Fruit fly (Drosophila melanogaster) whole organism, embryonic: ENCODE data around the gene ash1.
A peak's percentile ranks its signal among the peaks of the same experiment; 100 is the strongest.

Source experiments
- ATbp ChIP-seq: fragments of 200-800 bp; sonication (Bioruptor generic); optimal IDR thresholded peaks from 2 replicates; lab custom pipeline; 2017; ENCODE audit warnings: missing biosample characterization, mild to moderate bottlenecking, missing genetic modification characterization, missing genetic modification reagents
- Antp ChIP-seq: fragments of 200-800 bp; sonication (Bioruptor generic); optimal IDR thresholded peaks from 3 replicates; lab custom pipeline; 2016; ENCODE audit warnings: missing biosample characterization, missing genetic modification characterization
- Bdp1 ChIP-seq: fragments of 200-800 bp; sonication (Bioruptor generic); optimal IDR thresholded peaks from 3 replicates; lab custom pipeline; 2016; ENCODE audit warnings: missing biosample characterization, missing genetic modification characterization
- C15 ChIP-seq: fragments of 200-800 bp; sonication (Bioruptor generic); IDR thresholded peaks from 3 replicates; pipeline ENCODE4 v1.3.6; 2022; ENCODE audit warnings: missing biosample characterization, missing genetic modification characterization
- CG10959 ChIP-seq: fragments of 200-800 bp; sonication (Bioruptor generic); IDR thresholded peaks from 2 replicates; pipeline ENCODE4 v1.3.6; 2022; ENCODE audit warnings: missing biosample characterization, missing genetic modification characterization
- CG10979 ChIP-seq: fragments of 200-800 bp; sonication (Bioruptor generic); optimal IDR thresholded peaks from 2 replicates; lab custom pipeline; 2018; ENCODE audit warnings: missing biosample characterization, mild to moderate bottlenecking, missing genetic modification characterization, moderate library complexity
- CG12104 ChIP-seq: fragments of 200-800 bp; sonication (Bioruptor generic); optimal IDR thresholded peaks from 3 replicates; lab custom pipeline; 2016; ENCODE audit warnings: missing biosample characterization, missing genetic modification characterization
- CG12219 ChIP-seq: fragments of 200-800 bp; sonication (Bioruptor generic); optimal IDR thresholded peaks from 3 replicates; lab custom pipeline; 2018; ENCODE audit warnings: missing biosample characterization, mild to moderate bottlenecking, missing genetic modification characterization
- CG13624 ChIP-seq: fragments of 200-800 bp; sonication (Bioruptor generic); optimal IDR thresholded peaks from 2 replicates; lab custom pipeline; 2016; ENCODE audit warnings: missing biosample characterization, missing genetic modification characterization
- CG15514 ChIP-seq: fragments of 200-800 bp; sonication (Bioruptor generic); optimal IDR thresholded peaks from 3 replicates; lab custom pipeline; 2017; ENCODE audit warnings: missing biosample characterization, missing genetic modification characterization, mild to moderate bottlenecking, moderate library complexity, missing genetic modification reagents
- CG17612 ChIP-seq: fragments of 200-800 bp; sonication (Bioruptor generic); IDR thresholded peaks from 2 replicates; pipeline ENCODE4 v1.3.6; 2022; ENCODE audit warnings: missing biosample characterization, missing genetic modification characterization
- CG17802 ChIP-seq: fragments of 200-800 bp; sonication (Bioruptor generic); optimal IDR thresholded peaks from 2 replicates; lab custom pipeline; 2018; ENCODE audit warnings: missing biosample characterization, mild to moderate bottlenecking, missing genetic modification characterization, moderate library complexity
- CG2889 ChIP-seq: fragments of 200-800 bp; sonication (Bioruptor generic); IDR thresholded peaks from 3 replicates; pipeline ENCODE4 v1.3.6; 2022; ENCODE audit warnings: missing biosample characterization, missing genetic modification characterization
- CG31365 ChIP-seq: fragments of 200-800 bp; sonication (Bioruptor generic); optimal IDR thresholded peaks from 2 replicates; lab custom pipeline; 2018; ENCODE audit warnings: missing biosample characterization, mild to moderate bottlenecking, missing genetic modification characterization
- CG31388 ChIP-seq: fragments of 200-800 bp; sonication (Bioruptor generic); optimal IDR thresholded peaks from 2 replicates; lab custom pipeline; 2016; ENCODE audit warnings: missing biosample characterization, missing genetic modification characterization
- CG3726 ChIP-seq: fragments of 200-800 bp; sonication (Bioruptor generic); IDR thresholded peaks from 3 replicates; pipeline ENCODE4, ENCODE4 v1.3.6; 2022; ENCODE audit warnings: missing biosample characterization, missing genetic modification characterization
- CG42726 ChIP-seq: fragments of 200-800 bp; sonication (Bioruptor generic); IDR thresholded peaks from 2 replicates; pipeline ENCODE4 v1.3.6; 2022; ENCODE audit warnings: missing biosample characterization, missing genetic modification characterization; ENCODE audit not compliant: partially characterized antibody
- CG6791 ChIP-seq: fragments of 200-800 bp; sonication (Bioruptor generic); IDR thresholded peaks from 3 replicates; pipeline ENCODE4 v1.3.6; 2022; ENCODE audit warnings: missing biosample characterization, missing genetic modification characterization; ENCODE audit not compliant: partially characterized antibody
- CG6854 ChIP-seq: fragments of 200-800 bp; sonication (Bioruptor generic); optimal IDR thresholded peaks from 3 replicates; lab custom pipeline; 2017; ENCODE audit warnings: missing biosample characterization, mild to moderate bottlenecking, missing genetic modification characterization
- CG7556 ChIP-seq: fragments of 200-800 bp; sonication (Bioruptor generic); optimal IDR thresholded peaks from 2 replicates; lab custom pipeline; 2017; ENCODE audit warnings: missing biosample characterization, mild to moderate bottlenecking, missing genetic modification characterization
- CG8281 ChIP-seq: fragments of 200-800 bp; sonication (Bioruptor generic); optimal IDR thresholded peaks from 2 replicates; lab custom pipeline; 2018; ENCODE audit warnings: missing biosample characterization, mild to moderate bottlenecking, missing genetic modification characterization, moderate library complexity
- CG9932 ChIP-seq: fragments of 200-800 bp; sonication (Bioruptor generic); IDR thresholded peaks from 2 replicates; pipeline ENCODE4 v1.3.6; 2022; ENCODE audit warnings: missing biosample characterization, missing genetic modification characterization
- CoRest ChIP-seq: fragments of 200-800 bp; sonication (Bioruptor generic); optimal IDR thresholded peaks from 3 replicates; lab custom pipeline; 2018; ENCODE audit warnings: missing biosample characterization, mild to moderate bottlenecking, missing genetic modification characterization, moderate library complexity
- D19B ChIP-seq: fragments of 200-800 bp; sonication (Bioruptor generic); optimal IDR thresholded peaks from 2 replicates; lab custom pipeline; 2017; ENCODE audit warnings: missing biosample characterization, mild to moderate bottlenecking, missing genetic modification characterization
- Deaf1 ChIP-seq: fragments of 200-800 bp; optimal IDR thresholded peaks from 3 replicates; lab custom pipeline; 2019; ENCODE audit warnings: missing biosample characterization, mild to moderate bottlenecking, missing genetic modification characterization, moderate library complexity
- Gsc ChIP-seq: fragments of 200-800 bp; sonication (Bioruptor generic); IDR thresholded peaks from 2 replicates; pipeline ENCODE4 v1.3.6; 2022; ENCODE audit warnings: missing biosample characterization, missing genetic modification characterization
- Hand ChIP-seq: fragments of 200-800 bp; sonication (Bioruptor generic); optimal IDR thresholded peaks from 2 replicates; lab custom pipeline; 2017; ENCODE audit warnings: mild to moderate bottlenecking, missing biosample characterization, missing genetic modification reagents, missing genetic modification characterization
- Nf-YA ChIP-seq: fragments of 200-800 bp; sonication (Bioruptor generic); IDR thresholded peaks from 2 replicates; pipeline ENCODE4 v1.3.6; 2022; ENCODE audit warnings: missing biosample characterization, missing genetic modification characterization
- Oaz ChIP-seq: fragments of 200-800 bp; sonication (Bioruptor generic); IDR thresholded peaks from 2 replicates; pipeline ENCODE4 v1.3.6; 2022; ENCODE audit warnings: missing biosample characterization, missing genetic modification characterization
- Ravus ChIP-seq: fragments of 200-800 bp; sonication (Bioruptor generic); IDR thresholded peaks from 2 replicates; pipeline ENCODE4 v1.3.6; 2022; ENCODE audit warnings: missing biosample characterization, missing genetic modification characterization
- Taf1 ChIP-seq: fragments of 200-800 bp; sonication (Bioruptor generic); IDR thresholded peaks from 2 replicates; pipeline ENCODE4 v1.3.6; 2022; ENCODE audit warnings: missing biosample characterization, missing genetic modification characterization
- Trl ChIP-seq, 3 experiments: fragments of >200 bp in 2 of 3; fragments of 200-800 bp in 1 of 3; sonication (Bioruptor generic) in 1 of 3; optimal IDR thresholded peaks; 2 replicates in 1 of 3; 3 replicates in 2 of 3; lab custom pipeline; 2016 to 2017; ENCODE audit warnings: missing biosample characterization in 1 of 3, missing genetic modification characterization in 1 of 3
- abd-A ChIP-seq: fragments of 200-800 bp; sonication (Bioruptor generic); optimal IDR thresholded peaks from 3 replicates; lab custom pipeline; 2019; ENCODE audit warnings: missing biosample characterization, mild to moderate bottlenecking, missing genetic modification characterization, moderate library complexity
- ash1 ChIP-seq: fragments of 200-800 bp; sonication (Bioruptor generic); optimal IDR thresholded peaks from 2 replicates; lab custom pipeline; 2018; ENCODE audit warnings: missing biosample characterization, mild to moderate bottlenecking, missing genetic modification characterization
- dmrt99B ChIP-seq: fragments of 200-800 bp; sonication (Bioruptor generic); optimal IDR thresholded peaks from 2 replicates; lab custom pipeline; 2018; ENCODE audit warnings: missing biosample characterization, mild to moderate bottlenecking, missing genetic modification characterization, moderate library complexity
- en ChIP-seq: fragments of 200-800 bp; sonication (Bioruptor generic); optimal IDR thresholded peaks from 2 replicates; lab custom pipeline; 2016; ENCODE audit warnings: missing biosample characterization, missing genetic modification characterization
- gem ChIP-seq: fragments of 200-800 bp; sonication (Bioruptor generic); optimal IDR thresholded peaks from 2 replicates; lab custom pipeline; 2019; ENCODE audit warnings: missing biosample characterization, mild to moderate bottlenecking, missing genetic modification characterization, moderate library complexity
- lab ChIP-seq: fragments of 200-800 bp; sonication (Bioruptor generic); optimal IDR thresholded peaks from 3 replicates; lab custom pipeline; 2017; ENCODE audit warnings: missing biosample characterization, missing genetic modification characterization, mild to moderate bottlenecking, moderate library complexity, missing genetic modification reagents
- lola ChIP-seq, 3 experiments: fragments of >200 bp in 2 of 3; fragments of 200-800 bp in 1 of 3; sonication (Bioruptor generic) in 1 of 3; optimal IDR thresholded peaks; 2 replicates each; lab custom pipeline; 2017 to 2019; ENCODE audit warnings: missing biosample characterization in 3 of 3, missing genetic modification characterization in 3 of 3, mild to moderate bottlenecking in 1 of 3, moderate library complexity in 1 of 3
- nerfin-2 ChIP-seq: fragments of 200-800 bp; sonication (Bioruptor generic); IDR thresholded peaks from 2 replicates; pipeline ENCODE4 v1.3.6; 2022; ENCODE audit warnings: missing biosample characterization, missing genetic modification characterization; ENCODE audit not compliant: partially characterized antibody
- pros ChIP-seq: fragments of 200-800 bp; sonication (Bioruptor generic); optimal IDR thresholded peaks from 3 replicates; lab custom pipeline; 2019; ENCODE audit warnings: missing biosample characterization, mild to moderate bottlenecking, missing genetic modification characterization, moderate library complexity
- ranshi ChIP-seq: fragments of 200-800 bp; sonication (Bioruptor generic); IDR thresholded peaks from 2 replicates; pipeline ENCODE4 v1.3.6; 2022; ENCODE audit warnings: missing biosample characterization, missing genetic modification characterization
- salm ChIP-seq: fragments of 200-800 bp; sonication (Bioruptor generic); optimal IDR thresholded peaks from 2 replicates; lab custom pipeline; 2018; ENCODE audit warnings: missing biosample characterization, mild to moderate bottlenecking, missing genetic modification characterization
- slbo ChIP-seq: fragments of 200-800 bp; sonication (Bioruptor generic); IDR thresholded peaks from 2 replicates; pipeline ENCODE4 v1.3.6; 2022; ENCODE audit warnings: missing biosample characterization, missing genetic modification characterization
- so ChIP-seq: fragments of 200-800 bp; sonication (Bioruptor generic); IDR thresholded peaks from 3 replicates; pipeline ENCODE4 v1.3.6; 2022; ENCODE audit warnings: missing biosample characterization, missing genetic modification characterization
- sr ChIP-seq: fragments of 200-800 bp; sonication (Bioruptor generic); IDR thresholded peaks from 3 replicates; pipeline ENCODE4 v1.3.6; 2022; ENCODE audit warnings: missing biosample characterization, missing genetic modification characterization
- stc ChIP-seq: fragments of 200-800 bp; sonication (Bioruptor generic); IDR thresholded peaks from 2 replicates; pipeline ENCODE4 v1.3.6; 2022; ENCODE audit warnings: missing biosample characterization, missing genetic modification characterization
- twi ChIP-seq: fragments of 200-800 bp; optimal IDR thresholded peaks from 2 replicates; lab custom pipeline; 2019; ENCODE audit warnings: missing biosample characterization, mild to moderate bottlenecking, missing genetic modification characterization, moderate library complexity
- vvl ChIP-seq: fragments of 200-800 bp; sonication (Bioruptor generic); IDR thresholded peaks from 2 replicates; pipeline ENCODE4 v1.3.6; 2022; ENCODE audit warnings: missing biosample characterization, missing genetic modification characterization
- wek ChIP-seq: fragments of 200-800 bp; sonication (Bioruptor generic); optimal IDR thresholded peaks from 3 replicates; lab custom pipeline; 2018; ENCODE audit warnings: missing biosample characterization, mild to moderate bottlenecking, missing genetic modification characterization, moderate library complexity
- zen ChIP-seq: fragments of 200-800 bp; sonication (Bioruptor generic); optimal IDR thresholded peaks from 3 replicates; lab custom pipeline; 2018; ENCODE audit warnings: missing biosample characterization, mild to moderate bottlenecking, missing genetic modification characterization, moderate library complexity

Gene ash1

dm6 chr3L:19561745-19562144, 36.8 kb downstream of the ash1 start (continued):
- TF ChIP-seq nerfin-2 (no peak), CG31388 (GFP tag; lab: Kevin White, UChicago) (no peak), CG8281 (no peak), CG42726 (GFP tag; lab: Robert Waterston, UW) (no peak), Deaf1 (no peak), Ravus (GFP tag; lab: Robert Waterston, UW) (no peak), twi (tag; lab: Kevin White, UChicago) (no peak), CG10979 (tag; lab: Kevin White, UChicago) (peak; percentile 6), vvl (no peak), CG2889 (GFP tag; lab: Robert Waterston, UW) (no peak), D19B (GFP tag; lab: Kevin White, UChicago) (peak; percentile 16), lola (GFP tag; optimal IDR thresholded peaks at IDR 0.05; lab: Kevin White, UChicago) (no peak), CG12104 (GFP tag; lab: Kevin White, UChicago) (no peak), Trl (optimal IDR thresholded peaks at IDR 0.05; lab: Kevin White, UChicago) (no peak), Trl (GFP tag; optimal IDR thresholded peaks at IDR 0.05; lab: Kevin White, UChicago) (no peak), pros (GFP tag; lab: Kevin White, UChicago) (no peak), CG6791 (GFP tag; lab: Robert Waterston, UW) (no peak), CoRest (tag; lab: Kevin White, UChicago) (peak; percentile 27), ash1 (GFP tag; lab: Kevin White, UChicago) (no peak), Gsc (GFP tag; lab: Robert Waterston, UW) (no peak), zen (tag; lab: Kevin White, UChicago) (no peak), C15 (no peak), CG7556 (peak; percentile 39), CG13624 (GFP tag; lab: Kevin White, UChicago) (no peak), Antp (GFP tag; lab: Kevin White, UChicago) (no peak), CG15514 (GFP tag; lab: Kevin White, UChicago) (peak; percentile 23), so (GFP tag; lab: Robert Waterston, UW) (no peak), abd-A (no peak), gem (peak; percentile 72), CG3726 (GFP tag; lab: Robert Waterston, UW) (no peak), CG6854 (GFP tag; lab: Kevin White, UChicago) (no peak), CG10959 (GFP tag; lab: Robert Waterston, UW) (no peak), CG9932 (peak; percentile 40), en (no peak), CG12219 (GFP tag; lab: Kevin White, UChicago) (no peak), slbo (GFP tag; lab: Robert Waterston, UW) (peak; percentile 23), lab (peak; percentile 62), Hand (GFP tag; lab: Kevin White, UChicago) (no peak), CG17802 (tag; lab: Kevin White, UChicago) (no peak), Taf1 (GFP tag; lab: Robert Waterston, UW) (no peak), dmrt99B (tag; lab: Kevin White, UChicago) (peak; percentile 51), wek (GFP tag; lab: Kevin White, UChicago) (no peak), CG17612 (GFP tag; lab: Robert Waterston, UW) (no peak), stc (GFP tag; lab: Robert Waterston, UW) (no peak), Nf-YA (no peak), ranshi (no peak), Oaz (no peak), CG31365 (tag; lab: Kevin White, UChicago) (no peak), Bdp1 (GFP tag; lab: Kevin White, UChicago) (no peak), sr (no peak), ATbp (GFP tag; lab: Kevin White, UChicago) (no peak), salm (tag; lab: Kevin White, UChicago) (no peak)
